Fruit fly (Drosophila melanogaster) whole organism, pupa: ENCODE measurements around the gene Jhbp2.

ENCODE experiments used
- CG10348 ChIP-seq: fragments of 200-800 bp; sonication (Bioruptor generic); IDR thresholded peaks from 2 replicates; pipeline ENCODE4 v1.3.6; 2022; ENCODE audit warnings: missing biosample characterization, missing genetic modification characterization
- CG12605 ChIP-seq: fragments of 200-800 bp; sonication (Bioruptor generic); IDR thresholded peaks from 2 replicates; pipeline ENCODE4 v1.3.6; 2022; ENCODE audit warnings: missing biosample characterization, missing genetic modification characterization
- CG13204 ChIP-seq: fragments of 200-800 bp; sonication (Bioruptor generic); optimal IDR thresholded peaks from 2 replicates; lab custom pipeline; 2018; ENCODE audit warnings: missing biosample characterization, mild to moderate bottlenecking, missing genetic modification characterization, moderate library complexity
- CG14655 ChIP-seq: fragments of 200-800 bp; sonication (Bioruptor generic); optimal IDR thresholded peaks from 3 replicates; lab custom pipeline; 2017; ENCODE audit warnings: mild to moderate bottlenecking, missing biosample characterization, missing genetic modification reagents, missing genetic modification characterization
- CG15710 ChIP-seq: fragments of 200-800 bp; sonication (Bioruptor generic); optimal IDR thresholded peaks from 2 replicates; lab custom pipeline; 2018; ENCODE audit warnings: missing biosample characterization, mild to moderate bottlenecking, missing genetic modification characterization, moderate library complexity
- CG17806 ChIP-seq: fragments of 200-800 bp; sonication (Bioruptor generic); optimal IDR thresholded peaks from 2 replicates; lab custom pipeline; 2018; ENCODE audit warnings: missing biosample characterization, mild to moderate bottlenecking, missing genetic modification characterization, moderate library complexity
- CG32121 ChIP-seq: fragments of 200-800 bp; sonication (Bioruptor generic); IDR thresholded peaks from 2 replicates; pipeline ENCODE4 v1.3.6; 2022; ENCODE audit warnings: missing biosample characterization, missing genetic modification characterization
- CG4496 ChIP-seq: fragments of 200-800 bp; sonication (Bioruptor generic); IDR thresholded peaks from 3 replicates; pipeline ENCODE4 v1.3.6; 2022; ENCODE audit warnings: missing biosample characterization, missing genetic modification characterization
- CG8159 ChIP-seq: fragments of 200-800 bp; sonication (Bioruptor generic); optimal IDR thresholded peaks from 3 replicates; lab custom pipeline; 2018; ENCODE audit warnings: missing biosample characterization, mild to moderate bottlenecking, missing genetic modification characterization, moderate library complexity
- CG8301 ChIP-seq: fragments of 200-800 bp; sonication (Bioruptor generic); optimal IDR thresholded peaks from 2 replicates; lab custom pipeline; 2018; ENCODE audit warnings: missing biosample characterization, mild to moderate bottlenecking, missing genetic modification characterization
- CG9948 ChIP-seq: fragments of 200-800 bp; sonication (Bioruptor generic); optimal IDR thresholded peaks from 2 replicates; lab custom pipeline; 2018; ENCODE audit warnings: missing biosample characterization, mild to moderate bottlenecking, missing genetic modification characterization, moderate library complexity
- D1 ChIP-seq: fragments of 200-800 bp; sonication (Bioruptor generic); optimal IDR thresholded peaks from 2 replicates; lab custom pipeline; 2018; ENCODE audit warnings: missing biosample characterization, mild to moderate bottlenecking, missing genetic modification characterization, moderate library complexity
- EcR ChIP-seq: fragments of 200-800 bp; sonication (Bioruptor generic); optimal IDR thresholded peaks from 3 replicates; lab custom pipeline; 2019; ENCODE audit warnings: missing biosample characterization, missing genetic modification characterization, mild to moderate bottlenecking, moderate library complexity, missing genetic modification reagents
- Ets98B ChIP-seq: fragments of 200-800 bp; sonication (Bioruptor generic); IDR thresholded peaks from 2 replicates; pipeline ENCODE4 v1.3.6; 2022; ENCODE audit warnings: missing biosample characterization, missing genetic modification characterization
- Pif1A ChIP-seq: fragments of 200-800 bp; sonication (Bioruptor generic); optimal IDR thresholded peaks from 3 replicates; lab custom pipeline; 2016; ENCODE audit warnings: missing biosample characterization, missing genetic modification characterization
- Pif1B ChIP-seq: fragments of 200-800 bp; sonication (Bioruptor generic); optimal IDR thresholded peaks from 3 replicates; lab custom pipeline; 2016; ENCODE audit warnings: missing biosample characterization, missing genetic modification characterization
- Snoo ChIP-seq: fragments of 200-800 bp; sonication (Bioruptor generic); optimal IDR thresholded peaks from 3 replicates; lab custom pipeline; 2017; ENCODE audit warnings: missing biosample characterization, mild to moderate bottlenecking, missing genetic modification characterization, inconsistent platforms
- fd96Ca ChIP-seq: fragments of 200-800 bp; sonication (Bioruptor generic); IDR thresholded peaks from 3 replicates; pipeline ENCODE4 v1.3.6; 2022; ENCODE audit warnings: missing biosample characterization, missing genetic modification characterization
- gl ChIP-seq: fragments of 200-800 bp; sonication (Bioruptor generic); optimal IDR thresholded peaks from 2 replicates; lab custom pipeline; 2018; ENCODE audit warnings: missing biosample characterization, mild to moderate bottlenecking, missing genetic modification characterization

Gene Jhbp2

dm6 chr3R:4987408-4987807 lies 26.3 kb upstream of the Jhbp2 start:
- TF ChIP-seq D1 (tag; lab: Kevin White, UChicago) (no peak), CG8159 (tag; lab: Kevin White, UChicago) (no peak), CG12605 (GFP tag; lab: Robert Waterston, UW) (no peak), fd96Ca (GFP tag; lab: Robert Waterston, UW) (no peak), gl (tag; lab: Kevin White, UChicago) (no peak), Snoo (no peak), Pif1B (no peak), CG10348 (GFP tag; lab: Robert Waterston, UW) (no peak), CG9948 (no peak)

dm6 chr3R:4986666-4987065 lies 25.5 kb upstream of the Jhbp2 start:
- 0 out of 3 replicates have a peak, but pooled peaks have one; percentile 13 for TF ChIP-seq CG4496 (GFP tag; lab: Robert Waterston, UW)
- TF ChIP-seq EcR (GFP tag; lab: Kevin White, UChicago) = no peak

dm6 chr3R:4984688-4985087 lies 23.5 kb upstream of the Jhbp2 start:
- TF ChIP-seq CG17806 (tag; lab: Kevin White, UChicago) (no peak), CG4496 (GFP tag; lab: Robert Waterston, UW) (0 out of 3 replicates have a peak, but pooled peaks have one; percentile 18), EcR (GFP tag; lab: Kevin White, UChicago) (no peak), CG32121 (0 out of 2 replicates have a peak, but pooled peaks have one; percentile 24)

DNA sequence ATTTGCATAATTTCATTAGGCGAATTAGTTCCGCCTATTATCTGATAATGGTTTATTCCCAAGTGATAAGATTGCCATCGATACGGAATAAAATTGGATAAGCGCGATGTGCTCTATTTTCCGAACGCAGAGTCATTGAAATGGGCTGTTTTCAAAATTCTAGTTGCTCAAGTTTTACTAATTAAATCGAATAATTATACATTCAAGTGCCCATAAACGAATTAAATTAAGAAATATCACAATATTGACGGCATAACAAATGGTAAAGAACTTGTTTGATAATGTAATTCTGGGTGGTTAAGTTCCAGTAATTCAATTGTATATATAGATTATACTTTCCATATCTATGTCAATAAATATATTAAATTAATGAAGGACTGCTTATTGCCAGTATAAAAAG lies 23.0 kb upstream of the Jhbp2 start, which contains the start of gene CG14662:
Gene CG14662, minus strand, starts transcription at position 101 of the 400 bp plus-strand sequence.
- TF ChIP-seq CG32121 (no peak), CG17806 (tag; lab: Kevin White, UChicago) (no peak)

DNA sequence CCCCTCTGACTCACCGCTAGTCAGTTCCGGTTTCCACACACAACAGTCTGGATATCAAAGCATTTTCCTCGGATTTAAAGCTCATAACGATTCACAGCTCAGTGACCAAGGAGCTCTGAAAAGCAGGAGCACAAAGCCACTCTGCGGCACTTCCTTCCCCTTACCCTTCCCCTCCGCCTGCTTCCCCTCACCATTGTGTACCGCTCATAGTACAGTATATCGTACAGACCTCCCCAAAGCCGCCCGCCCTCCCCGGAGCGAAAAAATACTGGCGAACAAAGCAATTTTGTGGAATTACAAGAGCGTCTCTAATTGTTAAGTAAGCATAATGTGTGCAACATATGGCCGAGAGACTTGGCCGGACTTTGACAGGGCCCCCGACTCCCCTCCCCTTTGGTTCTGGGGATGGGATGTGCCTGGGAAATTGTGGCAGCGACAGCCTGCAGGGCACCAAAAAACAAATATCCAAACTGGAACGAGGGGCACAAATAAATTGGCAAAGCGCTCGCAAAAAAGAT lies 20.0 kb upstream of the Jhbp2 start:
- TF ChIP-seq EcR (GFP tag; lab: Kevin White, UChicago) (no peak), CG13204 (GFP tag; lab: Kevin White, UChicago) (peak; percentile 47), CG4496 (GFP tag; lab: Robert Waterston, UW) (0 out of 3 replicates have a peak, but pooled peaks have one; percentile 27)

DNA sequence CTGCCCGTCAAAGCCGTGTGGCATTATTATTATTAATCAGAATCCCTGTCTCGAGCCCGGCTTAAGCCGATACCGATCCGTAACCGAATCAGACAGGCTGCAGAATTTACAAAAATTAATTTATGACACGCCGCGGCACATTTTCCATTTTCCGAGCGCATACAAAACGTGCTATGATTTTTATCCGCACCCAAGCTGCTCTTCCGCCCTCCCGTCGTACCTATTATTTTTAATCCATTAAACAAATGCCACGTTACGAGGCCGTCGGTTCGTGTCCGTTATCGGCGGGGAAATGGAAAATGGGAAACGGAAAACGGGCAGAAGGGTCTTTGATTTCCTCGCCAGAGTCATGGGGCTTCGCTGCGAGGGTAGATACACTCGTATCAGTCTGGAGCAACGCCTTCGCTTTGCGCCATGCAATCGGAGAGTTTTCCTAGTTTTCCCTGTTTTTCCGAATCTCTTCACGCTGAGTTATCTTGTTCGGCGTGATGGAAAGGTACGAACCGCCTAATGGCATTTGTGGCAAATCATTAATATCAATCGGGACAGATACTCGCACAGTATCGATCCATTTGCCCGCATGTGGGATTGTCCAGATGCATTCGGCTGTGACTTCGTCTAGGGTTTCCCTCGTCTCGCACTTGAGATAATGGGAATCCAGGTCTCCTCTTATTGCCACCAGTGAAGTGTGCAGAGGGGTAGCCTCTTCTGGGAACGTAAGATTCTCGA lies 19.1 kb upstream of the Jhbp2 start:
- TF ChIP-seq CG32121 (no peak), CG15710 (tag; lab: Kevin White, UChicago) (no peak), CG14655 (GFP tag; lab: Kevin White, UChicago) (no peak), CG8301 (no peak), CG8159 (tag; lab: Kevin White, UChicago) (no peak), Ets98B (GFP tag; lab: Robert Waterston, UW) (no peak), CG9948 (no peak), CG4496 (GFP tag; lab: Robert Waterston, UW) (no peak), CG13204 (GFP tag; lab: Kevin White, UChicago) (no peak), D1 (tag; lab: Kevin White, UChicago) (no peak)
- TF ChIP-seq, all 21 proteins: peak for 0

DNA sequence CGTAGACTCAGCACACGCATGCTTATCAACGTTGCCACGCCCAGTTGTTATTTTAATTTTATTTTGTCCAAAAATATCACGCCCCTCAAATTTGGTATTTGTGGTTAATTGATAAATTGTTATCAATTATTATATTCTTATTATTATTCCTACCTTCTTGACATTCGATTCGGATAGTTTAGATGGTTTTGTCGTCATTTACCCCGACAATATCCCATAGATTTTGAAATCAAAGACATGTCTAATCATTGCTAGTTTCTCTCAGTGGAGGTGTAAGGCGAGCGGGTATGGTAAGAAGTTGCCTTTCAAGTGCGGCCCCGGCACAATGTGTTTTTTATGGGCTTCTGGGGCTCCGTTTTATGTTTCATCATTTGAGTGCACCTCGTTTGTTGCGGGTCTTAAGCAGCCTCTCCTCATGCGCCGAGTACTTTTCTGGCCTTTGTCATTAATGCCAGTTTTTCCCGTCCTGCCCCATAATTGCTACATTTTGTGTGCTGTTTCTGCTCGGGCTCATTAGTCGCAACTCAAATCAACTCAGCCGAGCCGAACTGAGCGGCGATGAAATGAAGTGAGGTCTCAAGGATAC lies 18.1 kb upstream of the Jhbp2 start:
- TF ChIP-seq CG8159 (tag; lab: Kevin White, UChicago) (peak; percentile 41), CG32121 (no peak), CG14655 (GFP tag; lab: Kevin White, UChicago) (peak; percentile 22), CG15710 (tag; lab: Kevin White, UChicago) (peak; percentile 20), fd96Ca (GFP tag; lab: Robert Waterston, UW) (0 out of 3 replicates have a peak, but pooled peaks have one; percentile 24), CG17806 (tag; lab: Kevin White, UChicago) (peak; percentile 22), Pif1B (no peak), Pif1A (peak; percentile 7)
